Worm (Caenorhabditis elegans) whole organism, young adult: ENCODE results near the gene T28D6.6.

Experiments used
- B0035.1 ChIP-seq: sonication (generic microtip); optimal IDR thresholded peaks from 2 replicates; lab custom pipeline; 2016; ENCODE audit warnings: missing genetic modification characterization, mild to moderate bottlenecking, missing compliant biosample characterization, missing genotype, missing genetic modification reagents
- F49E8.2 ChIP-seq: sonication (generic microtip); optimal IDR thresholded peaks from 3 replicates; lab custom pipeline; 2017; ENCODE audit warnings: missing genetic modification characterization, mild to moderate bottlenecking, missing compliant biosample characterization, antibody characterized with exemption, moderate library complexity; ENCODE audit not compliant: insufficient read depth
- T07F8.4 ChIP-seq: sonication (generic microtip); optimal IDR thresholded peaks from 2 replicates; lab custom pipeline; 2016; ENCODE audit warnings: mild to moderate bottlenecking, missing genetic modification characterization, moderate library complexity, missing compliant biosample characterization
- Y53G8AR.9 ChIP-seq: fragments of 200-800 bp; sonication (Bioruptor generic); conservative IDR thresholded peaks from 2 replicates; pipeline ENCODE4 v1.3.6; 2022; ENCODE audit warnings: missing genetic modification reagents, missing genetic modification characterization, missing compliant biosample characterization
- Y56A3A.18 ChIP-seq: fragments of 200-800 bp; sonication (Bioruptor generic); IDR thresholded peaks from 2 replicates; pipeline ENCODE4 v1.3.6; 2022; ENCODE audit warnings: missing genetic modification reagents, missing genetic modification characterization, missing compliant biosample characterization
- Y79H2A.3 ChIP-seq: fragments of 200-800 bp; sonication (Bioruptor generic); conservative IDR thresholded peaks from 2 replicates; pipeline ENCODE4 v1.3.6; 2022; ENCODE audit warnings: missing genetic modification reagents, missing genetic modification characterization, missing compliant biosample characterization
- Y95B8A.8 ChIP-seq: fragments of 200-800 bp; sonication (Bioruptor generic); IDR thresholded peaks from 2 replicates; pipeline ENCODE4 v1.3.6; 2022; ENCODE audit warnings: missing genetic modification reagents, missing genetic modification characterization, missing compliant biosample characterization
- ZK185.1 ChIP-seq: sonication (generic microtip); optimal IDR thresholded peaks from 2 replicates; lab custom pipeline; 2016; ENCODE audit warnings: mild to moderate bottlenecking, missing genetic modification characterization, missing compliant biosample characterization; ENCODE audit not compliant: poor library complexity, severe bottlenecking
- akir-1 ChIP-seq: fragments of 200-800 bp; sonication (Bioruptor generic); optimal IDR thresholded peaks from 2 replicates; lab custom pipeline; 2018; ENCODE audit warnings: mild to moderate bottlenecking, missing genetic modification characterization, moderate library complexity, missing compliant biosample characterization
- aptf-2 ChIP-seq: fragments of 200-800 bp; sonication (Bioruptor generic); conservative IDR thresholded peaks from 2 replicates; pipeline ENCODE4 v1.3.6; 2022; ENCODE audit warnings: missing genetic modification reagents, missing genetic modification characterization, missing compliant biosample characterization
- aptf-3 ChIP-seq: fragments of 200-800 bp; sonication (Bioruptor generic); IDR thresholded peaks from 2 replicates; pipeline ENCODE4 v1.3.6; 2022; ENCODE audit warnings: missing genetic modification characterization, missing compliant biosample characterization
- attf-3 ChIP-seq: fragments of 200-800 bp; sonication (Bioruptor generic); conservative IDR thresholded peaks from 2 replicates; pipeline ENCODE4 v1.3.6; 2022; ENCODE audit warnings: missing genetic modification reagents, missing genetic modification characterization, missing compliant biosample characterization
- attf-6 ChIP-seq: fragments of 200-800 bp; sonication (Bioruptor generic); IDR thresholded peaks from 2 replicates; pipeline ENCODE4 v1.3.6; 2022; ENCODE audit warnings: missing genetic modification reagents, missing genetic modification characterization, missing compliant biosample characterization
- bed-2 ChIP-seq: fragments of 200-800 bp; sonication (Bioruptor generic); IDR thresholded peaks from 2 replicates; pipeline ENCODE4 v1.3.6; 2022; ENCODE audit warnings: missing genetic modification reagents, missing genetic modification characterization, missing compliant biosample characterization
- ccch-3 ChIP-seq: fragments of 200-800 bp; sonication (Bioruptor generic); optimal IDR thresholded peaks from 2 replicates; lab custom pipeline; 2018; ENCODE audit warnings: mild to moderate bottlenecking, missing genetic modification characterization, missing compliant biosample characterization
- cebp-2 ChIP-seq: fragments of 200-800 bp; sonication (Bioruptor generic); IDR thresholded peaks from 2 replicates; pipeline ENCODE4 v1.3.6; 2022; ENCODE audit warnings: missing genetic modification characterization, missing compliant biosample characterization
- die-1 ChIP-seq: sonication (generic microtip); optimal IDR thresholded peaks from 2 replicates; lab custom pipeline; 2016; ENCODE audit warnings: missing genotype, mild to moderate bottlenecking, missing genetic modification characterization, missing compliant biosample characterization
- egl-18 ChIP-seq: fragments of 200-800 bp; sonication (Bioruptor generic); IDR thresholded peaks from 2 replicates; pipeline ENCODE4 v1.3.6; 2022; ENCODE audit warnings: missing genetic modification reagents, missing genetic modification characterization, missing compliant biosample characterization
- egrh-3 ChIP-seq: fragments of 200-800 bp; sonication (Bioruptor generic); IDR thresholded peaks from 2 replicates; pipeline ENCODE4 v1.3.6; 2022; ENCODE audit warnings: missing genetic modification reagents, missing genetic modification characterization, missing compliant biosample characterization
- ekl-4 ChIP-seq: fragments of 200-800 bp; sonication (Bioruptor generic); IDR thresholded peaks from 2 replicates; pipeline ENCODE4 v1.3.6; 2022; ENCODE audit warnings: missing genetic modification reagents, missing genetic modification characterization, missing compliant biosample characterization
- ets-4 ChIP-seq: fragments of 200-800 bp; sonication (Bioruptor generic); optimal IDR thresholded peaks from 2 replicates; lab custom pipeline; 2018; ENCODE audit warnings: mild to moderate bottlenecking, missing genetic modification characterization, missing compliant biosample characterization
- fkh-3 ChIP-seq: sonication (generic microtip); optimal IDR thresholded peaks from 2 replicates; lab custom pipeline; 2016; ENCODE audit warnings: mild to moderate bottlenecking, missing genetic modification characterization, missing compliant biosample characterization
- hrde-1 ChIP-seq: sonication (generic microtip); optimal IDR thresholded peaks from 2 replicates; lab custom pipeline; 2016; ENCODE audit warnings: missing genetic modification characterization, mild to moderate bottlenecking, missing compliant biosample characterization, moderate library complexity, missing genotype, missing genetic modification reagents, borderline replicate concordance
- hsf-1 ChIP-seq: fragments of 200-800 bp; sonication (Bioruptor generic); IDR thresholded peaks from 2 replicates; pipeline ENCODE4 v1.3.6; 2022; ENCODE audit warnings: missing genetic modification reagents, missing genetic modification characterization, missing compliant biosample characterization
- lin-26 ChIP-seq: fragments of 200-800 bp; sonication (Bioruptor generic); IDR thresholded peaks from 2 replicates; pipeline ENCODE4 v1.3.6; 2022; ENCODE audit warnings: missing genetic modification reagents, missing genetic modification characterization, missing compliant biosample characterization
- lin-40 ChIP-seq: sonication (generic microtip); optimal IDR thresholded peaks from 2 replicates; lab custom pipeline; 2016; ENCODE audit warnings: missing genetic modification characterization, mild to moderate bottlenecking, missing compliant biosample characterization, missing genotype, missing genetic modification reagents
- lsl-1 ChIP-seq: fragments of 200-800 bp; sonication (Bioruptor generic); optimal IDR thresholded peaks from 2 replicates; lab custom pipeline; 2018; ENCODE audit warnings: mild to moderate bottlenecking, missing genetic modification characterization, moderate library complexity, missing compliant biosample characterization
- lsy-27 ChIP-seq: sonication (generic microtip); optimal IDR thresholded peaks from 2 replicates; lab custom pipeline; 2017; ENCODE audit warnings: missing genetic modification characterization, mild to moderate bottlenecking, missing compliant biosample characterization, antibody characterized with exemption, missing genotype, borderline replicate concordance; ENCODE audit not compliant: insufficient read depth
- madf-8 ChIP-seq: fragments of 200-800 bp; sonication (Bioruptor generic); conservative IDR thresholded peaks from 2 replicates; pipeline ENCODE4 v1.3.6; 2022; ENCODE audit warnings: missing genetic modification reagents, missing genetic modification characterization, missing compliant biosample characterization
- mxl-1 ChIP-seq: sonication (generic microtip); optimal IDR thresholded peaks from 2 replicates; lab custom pipeline; 2016; ENCODE audit warnings: missing genetic modification characterization, missing compliant biosample characterization
- nfya-1 ChIP-seq: sonication (generic microtip); optimal IDR thresholded peaks from 2 replicates; lab custom pipeline; 2017; ENCODE audit warnings: antibody characterized with exemption, missing compliant biosample characterization, missing genetic modification characterization, borderline replicate concordance; ENCODE audit not compliant: insufficient read depth
- nfyb-1 ChIP-seq: fragments of 200-800 bp; sonication (Bioruptor generic); IDR thresholded peaks from 2 replicates; pipeline ENCODE4 v1.3.6; 2022; ENCODE audit warnings: missing genetic modification reagents, missing genetic modification characterization, missing compliant biosample characterization
- pbrm-1 ChIP-seq: fragments of 200-800 bp; sonication (Bioruptor generic); IDR thresholded peaks from 2 replicates; pipeline ENCODE4 v1.3.6; 2022; ENCODE audit warnings: missing genetic modification reagents, missing genetic modification characterization, missing compliant biosample characterization
- repo-1 ChIP-seq: sonication (generic microtip); optimal IDR thresholded peaks from 2 replicates; lab custom pipeline; 2017; ENCODE audit warnings: mild to moderate bottlenecking, missing genetic modification characterization, missing compliant biosample characterization
- snpc-1.1 ChIP-seq: sonication (generic microtip); optimal IDR thresholded peaks from 2 replicates; lab custom pipeline; 2017; ENCODE audit warnings: missing genetic modification characterization, mild to moderate bottlenecking, missing compliant biosample characterization, antibody characterized with exemption, moderate library complexity, missing genotype, missing genetic modification reagents; ENCODE audit not compliant: insufficient read depth
- snpc-1.3 ChIP-seq: sonication (generic microtip); optimal IDR thresholded peaks from 2 replicates; lab custom pipeline; 2017; ENCODE audit warnings: missing genetic modification characterization, mild to moderate bottlenecking, missing compliant biosample characterization, antibody characterized with exemption, moderate library complexity, missing genotype, missing genetic modification reagents; ENCODE audit not compliant: insufficient read depth
- tlf-1 ChIP-seq: fragments of 200-800 bp; sonication (Bioruptor generic); optimal IDR thresholded peaks from 2 replicates; lab custom pipeline; 2018; ENCODE audit warnings: mild to moderate bottlenecking, missing genetic modification characterization, missing compliant biosample characterization
- unc-130 ChIP-seq: sonication (generic microtip); optimal IDR thresholded peaks from 2 replicates; lab custom pipeline; 2016; ENCODE audit warnings: missing genetic modification reagents, missing genetic modification characterization, missing compliant biosample characterization
- zfh-2 ChIP-seq: fragments of 200-800 bp; sonication (Bioruptor generic); conservative IDR thresholded peaks from 2 replicates; pipeline ENCODE4 v1.3.6; 2022; ENCODE audit warnings: missing genetic modification reagents, missing genetic modification characterization, missing compliant biosample characterization
- ztf-28 ChIP-seq: fragments of 200-800 bp; sonication (Bioruptor generic); IDR thresholded peaks from 2 replicates; pipeline ENCODE4 v1.3.6; 2022; ENCODE audit warnings: missing genetic modification reagents, missing genetic modification characterization, missing compliant biosample characterization

Gene T28D6.6

DNA sequence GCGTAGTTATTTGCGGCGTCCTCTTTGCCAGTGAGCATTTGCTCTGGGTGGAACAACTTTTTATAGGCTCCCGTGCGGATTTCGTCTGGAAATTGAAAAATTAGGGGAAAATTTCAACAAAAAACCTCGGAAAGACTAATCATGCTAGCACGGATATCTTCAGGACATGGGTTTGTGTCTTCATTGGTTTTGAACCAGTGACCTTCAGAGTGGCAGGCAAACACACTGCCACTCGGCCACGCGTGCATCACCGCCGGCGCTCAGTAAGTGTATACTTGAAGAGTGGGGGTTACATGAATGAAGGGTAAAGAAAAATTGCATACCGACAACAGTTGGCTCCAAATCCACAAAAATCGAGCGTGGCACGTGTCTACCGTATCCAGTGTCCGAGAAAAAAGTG is 28.3 kb upstream of the T28D6.6 start (continued):
- TF ChIP-seq Y53G8AR.9 (GFP tag; lab: Robert Waterston, UW) (no peak), attf-3 (0 out of 2 replicates have a peak, but pooled peaks have one; percentile 35), ccch-3 (peak; percentile 57), zfh-2 (peak; percentile 58), snpc-1.3 (peak; percentile 55), lin-40 (tag; lab: Kevin White, UChicago) (peak; percentile 58), cebp-2 (GFP tag; lab: Robert Waterston, UW) (no peak; the same call in 1 of the 2 replicates), lsy-27 (tag; lab: Kevin White, UChicago) (no peak), bed-2 (GFP tag; lab: Robert Waterston, UW) (no peak), unc-130 (GFP tag; lab: Kevin White, UChicago) (peak; percentile 21), lin-26 (GFP tag; lab: Robert Waterston, UW) (peak; percentile 94), hsf-1 (GFP tag; lab: Robert Waterston, UW) (no peak), madf-8 (GFP tag; lab: Robert Waterston, UW) (no peak), Y56A3A.18 (GFP tag; lab: Robert Waterston, UW) (peak; percentile 72; the same call in 1 of the 2 replicates), ztf-28 (no peak), lsl-1 (peak; percentile 54), repo-1 (tag; lab: Kevin White, UChicago) (peak; percentile 58), akir-1 (GFP tag; lab: Kevin White, UChicago) (peak; percentile 46), attf-6 (GFP tag; lab: Robert Waterston, UW) (0 out of 2 replicates have a peak, but pooled peaks have one; percentile 53), tlf-1 (GFP tag; lab: Kevin White, UChicago) (peak; percentile 23), Y95B8A.8 (GFP tag; lab: Robert Waterston, UW) (no peak), ZK185.1 (no peak), egl-18 (0 out of 2 replicates have a peak, but pooled peaks have one; percentile 45), B0035.1 (tag; lab: Kevin White, UChicago) (peak; percentile 44), snpc-1.1 (peak; percentile 42), aptf-2 (no peak), pbrm-1 (peak; percentile 56; the same call in 1 of the 2 replicates), nfyb-1 (peak; percentile 90), mxl-1 (tag; lab: Kevin White, UChicago) (peak; percentile 80), fkh-3 (tag; lab: Kevin White, UChicago) (peak; percentile 38)

ce11 chrIII:11366467-11366866 is 23.6 kb upstream of the T28D6.6 start, which contains the start of gene T28D6.3:
Gene T28D6.3, plus strand, starts transcription at chrIII:11366767.
- TF ChIP-seq ccch-3, result no peak

DNA sequence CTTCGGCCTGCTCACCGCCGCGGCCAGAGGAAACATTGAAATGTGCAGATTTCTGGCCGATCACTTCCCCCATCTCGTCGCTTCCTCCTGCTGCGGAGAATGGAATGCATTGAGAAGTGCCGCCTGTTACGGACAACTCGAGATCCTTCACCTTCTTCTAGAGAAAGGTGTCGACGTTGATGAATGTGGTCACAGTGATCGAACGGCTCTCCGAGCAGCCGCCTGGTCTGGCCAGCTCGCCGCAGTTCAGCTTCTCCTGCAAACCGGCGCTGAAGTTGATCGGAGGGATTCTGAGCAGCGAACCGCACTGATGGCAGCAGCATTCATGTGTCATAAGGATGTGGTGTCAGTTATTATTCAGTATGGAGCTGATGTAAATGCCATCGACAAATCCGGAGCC is 20.0 kb upstream of the T28D6.6 start:
- TF ChIP-seq hrde-1, result no peak
- TF ChIP-seq ets-4 (GFP tag; lab: Kevin White, UChicago), result no peak
- no peak for TF ChIP-seq F49E8.2 (tag; lab: Kevin White, UChicago)
- peak; percentile 90 for TF ChIP-seq zfh-2
- TF ChIP-seq egrh-3 (GFP tag; lab: Robert Waterston, UW), result peak; percentile 41; the same call in 1 of the 2 replicates
- TF ChIP-seq egl-18, result no peak
- no peak for TF ChIP-seq die-1 (tag; lab: Kevin White, UChicago)
- no peak for TF ChIP-seq Y53G8AR.9 (GFP tag; lab: Robert Waterston, UW)
- TF ChIP-seq bed-2 (GFP tag; lab: Robert Waterston, UW), result no peak
- TF ChIP-seq T07F8.4, result no peak
- no peak for TF ChIP-seq Y79H2A.3 (GFP tag; lab: Robert Waterston, UW)
- TF ChIP-seq ccch-3, result no peak
- no peak for TF ChIP-seq aptf-3 (GFP tag; lab: Robert Waterston, UW)
- TF ChIP-seq cebp-2 (GFP tag; lab: Robert Waterston, UW), result no peak
- TF ChIP-seq nfya-1, result no peak
- no peak for TF ChIP-seq ekl-4 (GFP tag; lab: Robert Waterston, UW)
